Worm (Caenorhabditis elegans): ENCODE measurements around the gene best-6.
"Not testable (repeated sequence)": the region's sequence is repeated elsewhere in the genome, so short reads cannot be mapped to it uniquely, and the experiment has no call there.

The best-6 gene

ce11 chrIV:5070593-5070992, 41.7 kb upstream of the best-6 start, which contains the start of gene C02B10.6:
TSS of gene C02B10.6 (plus strand) at chrIV:5070893.
- TF ChIP-seq mab-5, snpc-4, pha-4 (tag; optimal IDR thresholded peaks at IDR 0.05): not testable (repeated sequence)

- TF ChIP-seq zip-8 (tag; optimal IDR thresholded peaks at IDR 0.05); unc-120 (tag; optimal IDR thresholded peaks at IDR 0.05; ENCODE audit: poor library complexity, severe bottlenecking); mab-5 (tag; optimal IDR thresholded peaks at IDR 0.05): not testable (repeated sequence)
Observed at ce11 chrIV:5068541-5068940, 39.7 kb upstream of the best-6 start, which contains the start of the genes R13H9.6 and rmd-6. TSS of gene R13H9.6 (minus strand) at chrIV:5068641. TSS of gene rmd-6 (plus strand) at chrIV:5068845.

- TF ChIP-seq elt-1 (tag; optimal IDR thresholded peaks at IDR 0.05; ENCODE audit: borderline replicate concordance, insufficient read depth); cnd-1 (tag; optimal IDR thresholded peaks at IDR 0.05); flh-1 (GFP tag; optimal IDR thresholded peaks at IDR 0.05): not testable (repeated sequence)
Observed at ce11 chrIV:5066887-5067286, 38.0 kb upstream of the best-6 start, which contains the start of gene ttbk-2.2. TSS of gene ttbk-2.2 (minus strand) at chrIV:5066987.

- TF ChIP-seq sem-2 (GFP tag; optimal IDR thresholded peaks at IDR 0.05); sptf-1 (tag; optimal IDR thresholded peaks at IDR 0.05); nhr-28 (tag; optimal IDR thresholded peaks at IDR 0.05): not testable (repeated sequence)
Observed at ce11 chrIV:5064961-5065360, 36.1 kb upstream of the best-6 start, which contains the start of gene msp-53. TSS of gene msp-53 (minus strand) at chrIV:5065061.

- TF ChIP-seq bed-3 (GFP tag; optimal IDR thresholded peaks at IDR 0.05) (no peak), unc-39 (tag; optimal IDR thresholded peaks at IDR 0.05) (no peak), unc-62 (GFP tag; optimal IDR thresholded peaks at IDR 0.05) (no peak), blmp-1 (tag; optimal IDR thresholded peaks at IDR 0.05) (no peak), lin-13 (tag; optimal IDR thresholded peaks at IDR 0.05) (no peak), unc-120 (tag; optimal IDR thresholded peaks at IDR 0.05; ENCODE audit: poor library complexity, severe bottlenecking) (no peak), hlh-1 (tag; optimal IDR thresholded peaks at IDR 0.05) (no peak), mep-1 (tag; optimal IDR thresholded peaks at IDR 0.05) (no peak), sptf-1 (tag; optimal IDR thresholded peaks at IDR 0.05) (no peak), ham-2 (GFP tag; optimal IDR thresholded peaks at IDR 0.05) (no peak)
Observed at ce11 chrIV:5063297-5063696, 34.4 kb upstream of the best-6 start.

ce11 chrIV:5062278-5062677, 33.4 kb upstream of the best-6 start, which contains the start of gene msp-57:
TSS of gene msp-57 (plus strand) at chrIV:5062578.
- not testable (repeated sequence) for TF ChIP-seq unc-39, nhr-28, sptf-1 (tag; optimal IDR thresholded peaks at IDR 0.05)

ce11 chrIV:5060984-5061383, 32.1 kb upstream of the best-6 start, which contains the start of gene C09B9.7:
TSS of gene C09B9.7 (minus strand) at chrIV:5061084.
- no peak for TF ChIP-seq nhr-237 (tag; optimal IDR thresholded peaks at IDR 0.05)
- no peak for TF ChIP-seq M03D4.4 (tag; optimal IDR thresholded peaks at IDR 0.05)
- TF ChIP-seq ces-1 (GFP tag; optimal IDR thresholded peaks at IDR 0.05): no peak
- no peak for TF ChIP-seq elt-3 (tag; optimal IDR thresholded peaks at IDR 0.05)
- TF ChIP-seq flh-1 (GFP tag; optimal IDR thresholded peaks at IDR 0.05): no peak
- no peak for TF ChIP-seq unc-120 (tag; optimal IDR thresholded peaks at IDR 0.05; ENCODE audit: poor library complexity, severe bottlenecking)
- no peak for TF ChIP-seq nhr-76 (tag; optimal IDR thresholded peaks at IDR 0.05)
- TF ChIP-seq bed-3 (GFP tag; optimal IDR thresholded peaks at IDR 0.05): no peak
- no peak for TF ChIP-seq sem-2 (GFP tag; optimal IDR thresholded peaks at IDR 0.05)

ce11 chrIV:5055964-5056588, 27.2 kb upstream of the best-6 start, which contains the start of gene msp-55:
TSS of gene msp-55 (minus strand) at chrIV:5056014.
- peak; percentile 97 for TF ChIP-seq zip-8 (tag; optimal IDR thresholded peaks at IDR 0.05)
- no peak for TF ChIP-seq lsy-2 (tag; optimal IDR thresholded peaks at IDR 0.05)
